Comparison of ENCODE assay signal across 5 worm cellular contexts in the genomic region with DNA sequence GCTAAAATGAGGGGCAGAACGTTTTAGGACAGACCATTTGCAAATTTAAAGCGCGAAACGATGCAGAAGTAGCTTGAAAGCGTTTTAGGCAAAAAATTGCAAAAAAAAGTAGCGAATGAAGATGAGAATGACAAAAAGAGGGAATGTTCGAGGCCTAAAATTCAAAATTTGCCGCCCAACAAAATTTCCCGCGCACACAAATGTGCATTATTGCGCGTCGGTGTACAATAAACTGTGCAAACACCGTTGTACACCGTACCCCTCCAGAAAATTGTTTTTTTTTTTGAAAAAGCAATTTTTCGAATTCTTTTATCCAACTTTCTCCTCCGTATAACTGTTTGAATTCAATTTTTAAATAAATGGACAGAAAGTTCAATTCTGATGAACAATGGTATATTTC.
TF ChIP-seq lines count a peak whose summit lies in the region.

Gene snpc-3.4, plus strand, starts transcription at position 237 of the 400 bp plus-strand sequence.

TF ChIP-seq in whole organism, L1 larva, 84 proteins besides CTCF, POLR2A, EP300 and RAD21 (continues in another document):
- no peak for TF ChIP-seq nhr-237 (tag; optimal IDR thresholded peaks at IDR 0.05; lab: Kevin White, UChicago)
- no peak for TF ChIP-seq efl-3 (GFP tag; optimal IDR thresholded peaks at IDR 0.05; lab: Kevin White, UChicago)
- TF ChIP-seq ceh-90 (tag; optimal IDR thresholded peaks at IDR 0.05; lab: Kevin White, UChicago) = no peak
- TF ChIP-seq nhr-84 (tag; optimal IDR thresholded peaks at IDR 0.05; lab: Kevin White, UChicago) = no peak
- peak in 2 of 3 experiments; percentile 66 to 82 for TF ChIP-seq ceh-82 (tag; optimal IDR thresholded peaks at IDR 0.05; lab: Kevin White, UChicago)
- TF ChIP-seq sup-37 (GFP tag; optimal IDR thresholded peaks at IDR 0.05; lab: Kevin White, UChicago) = no peak
- peak; percentile 55 for TF ChIP-seq nhr-19 (GFP tag; conservative IDR thresholded peaks at IDR 0.05; lab: Robert Waterston, UW)
- TF ChIP-seq mdl-1 (tag; optimal IDR thresholded peaks at IDR 0.05; lab: Kevin White, UChicago) = peak in 1 of 2 experiments; percentile 57
- TF ChIP-seq aha-1 (tag; optimal IDR thresholded peaks at IDR 0.05; lab: Kevin White, UChicago) = no peak
- TF ChIP-seq grh-1 (GFP tag; IDR thresholded peaks at IDR 0.05; lab: Robert Waterston, UW) = no peak
- TF ChIP-seq nhr-77 (tag; optimal IDR thresholded peaks at IDR 0.05; lab: Kevin White, UChicago) = peak; percentile 47
- TF ChIP-seq pax-3 (tag; optimal IDR thresholded peaks at IDR 0.05; lab: Kevin White, UChicago) = no peak
- peak; percentile 5 for TF ChIP-seq lin-39 (tag; optimal IDR thresholded peaks at IDR 0.05; lab: Kevin White, UChicago)
- no peak for TF ChIP-seq sptf-1 (tag; optimal IDR thresholded peaks at IDR 0.05; lab: Kevin White, UChicago)
- TF ChIP-seq zag-1 (tag; optimal IDR thresholded peaks at IDR 0.05; lab: Kevin White, UChicago) = no peak
- no peak for TF ChIP-seq nhr-76 (tag; optimal IDR thresholded peaks at IDR 0.05; lab: Kevin White, UChicago)
- no peak for TF ChIP-seq zip-4 (GFP tag; optimal IDR thresholded peaks at IDR 0.05; lab: Kevin White, UChicago)
- no peak for TF ChIP-seq fos-1 (tag; optimal IDR thresholded peaks at IDR 0.05; lab: Kevin White, UChicago)

TF ChIP-seq in whole organism, L3 larva, 47 proteins besides CTCF, POLR2A, EP300 and RAD21 (continues in another document):
- TF ChIP-seq sea-2 (GFP tag; optimal IDR thresholded peaks at IDR 0.05; lab: Kevin White, UChicago) (no peak), ZK546.5 (tag; optimal IDR thresholded peaks at IDR 0.05; lab: Kevin White, UChicago) (no peak), ceh-16 (tag; optimal IDR thresholded peaks at IDR 0.05; lab: Kevin White, UChicago) (no peak), egl-5 (tag; optimal IDR thresholded peaks at IDR 0.05; lab: Kevin White, UChicago) (no peak), daf-12 (tag; optimal IDR thresholded peaks at IDR 0.05; lab: Kevin White, UChicago) (no peak), lin-39 (tag; optimal IDR thresholded peaks at IDR 0.05; lab: Kevin White, UChicago) (peak; percentile 74), nhr-237 (tag; optimal IDR thresholded peaks at IDR 0.05; lab: Kevin White, UChicago) (no peak), unc-39 (tag; optimal IDR thresholded peaks at IDR 0.05; lab: Kevin White, UChicago) (no peak), nhr-25 (tag; optimal IDR thresholded peaks at IDR 0.05; lab: Kevin White, UChicago) (peak; percentile 68), nfya-1 (tag; optimal IDR thresholded peaks at IDR 0.05; lab: Kevin White, UChicago; ENCODE audit: insufficient read depth) (peak; percentile 92), elt-2 (tag; optimal IDR thresholded peaks at IDR 0.05; lab: Kevin White, UChicago) (no peak), fos-1 (tag; optimal IDR thresholded peaks at IDR 0.05; lab: Kevin White, UChicago) (no peak), ztf-4 (tag; optimal IDR thresholded peaks at IDR 0.05; lab: Kevin White, UChicago) (no peak), hmg-11 (tag; optimal IDR thresholded peaks at IDR 0.05; lab: Kevin White, UChicago) (peak; percentile 41), ceh-82 (tag; optimal IDR thresholded peaks at IDR 0.05; lab: Kevin White, UChicago) (no peak), snpc-4 (tag; optimal IDR thresholded peaks at IDR 0.05; lab: Kevin White, UChicago) (peak; percentile 53), nhr-23 (tag; optimal IDR thresholded peaks at IDR 0.05; lab: Kevin White, UChicago) (peak; percentile 57), eor-1 (tag; optimal IDR thresholded peaks at IDR 0.05; lab: Kevin White, UChicago) (no peak)

TF ChIP-seq in whole organism, early embryonic, 17 proteins besides CTCF, POLR2A, EP300 and RAD21:
- TF ChIP-seq hnd-1 (tag; optimal IDR thresholded peaks at IDR 0.05; lab: Kevin White, UChicago) (no peak), F13C5.2 (tag; optimal IDR thresholded peaks at IDR 0.05; lab: Kevin White, UChicago) (peak; percentile 20)

TF ChIP-seq in whole organism, midembryonic, 9 proteins besides CTCF, POLR2A, EP300 and RAD21:
- peak; percentile 21 for TF ChIP-seq med-1 (GFP tag; optimal IDR thresholded peaks at IDR 0.05; lab: Kevin White, UChicago; ENCODE audit: insufficient read depth)
- TF ChIP-seq T22C8.4 (GFP tag; IDR thresholded peaks at IDR 0.05; lab: Robert Waterston, UW) = no peak
- TF ChIP-seq ref-1 (GFP tag; conservative IDR thresholded peaks at IDR 0.05; lab: Robert Waterston, UW) = no peak
- TF ChIP-seq ztf-23 (GFP tag; IDR thresholded peaks at IDR 0.05; lab: Robert Waterston, UW) = no peak
- TF ChIP-seq cog-1 (tag; optimal IDR thresholded peaks at IDR 0.05; lab: Kevin White, UChicago) = peak; percentile 10
TF ChIP-seq in whole organism, midembryonic: peak in this region for 2.

TF ChIP-seq in whole organism, young adult, 124 proteins besides CTCF, POLR2A, EP300 and RAD21 (continues in another document):
- TF ChIP-seq Y95B8A.8 (GFP tag; IDR thresholded peaks at IDR 0.05; lab: Robert Waterston, UW) (peak; percentile 95), lin-35 (GFP tag; optimal IDR thresholded peaks at IDR 0.05; lab: Kevin White, UChicago) (peak; percentile 68 to 87 (median 83)), nhr-90 (tag; optimal IDR thresholded peaks at IDR 0.05; lab: Kevin White, UChicago) (no peak), hmg-1.2 (GFP tag; IDR thresholded peaks at IDR 0.05; lab: Robert Waterston, UW) (peak; percentile 69), bed-2 (GFP tag; IDR thresholded peaks at IDR 0.05; lab: Robert Waterston, UW) (0 out of 2 replicates have a peak, but pooled peaks have one; percentile 30), ztf-26 (tag; optimal IDR thresholded peaks at IDR 0.05; lab: Kevin White, UChicago) (no peak), lag-1 (GFP tag; IDR thresholded peaks at IDR 0.05; lab: Robert Waterston, UW) (no peak), ztf-18 (tag; optimal IDR thresholded peaks at IDR 0.05; lab: Kevin White, UChicago) (peak; percentile 78), snpc-1.3 (tag; optimal IDR thresholded peaks at IDR 0.05; lab: Kevin White, UChicago; ENCODE audit: insufficient read depth) (peak; percentile 73), mcd-1 (GFP tag; IDR thresholded peaks at IDR 0.05; lab: Robert Waterston, UW) (peak; percentile 77), hsf-1 (GFP tag; IDR thresholded peaks at IDR 0.05; lab: Robert Waterston, UW) (peak; percentile 98), atf-7 (tag; optimal IDR thresholded peaks at IDR 0.05; lab: Kevin White, UChicago) (no peak), K11D2.4 (GFP tag; IDR thresholded peaks at IDR 0.05; lab: Robert Waterston, UW) (0 out of 2 replicates have a peak, but pooled peaks have one; percentile 42), snpc-3.4 (tag; optimal IDR thresholded peaks at IDR 0.05; lab: Kevin White, UChicago) (peak; percentile 94), dpl-1 (GFP tag; optimal IDR thresholded peaks at IDR 0.05; lab: Kevin White, UChicago) (peak; percentile 96), ama-1 (optimal IDR thresholded peaks at IDR 0.05; lab: Kevin White, UChicago) (no peak), ama-1 (GFP tag; optimal IDR thresholded peaks at IDR 0.05; lab: Kevin White, UChicago) (peak in 1 of 2 experiments; percentile 41), madf-8 (GFP tag; conservative IDR thresholded peaks at IDR 0.05; lab: Robert Waterston, UW) (peak; percentile 96), lin-26 (GFP tag; IDR thresholded peaks at IDR 0.05; lab: Robert Waterston, UW) (0 out of 2 replicates have a peak, but pooled peaks have one; percentile 15), sptf-2 (GFP tag; optimal IDR thresholded peaks at IDR 0.05; lab: Kevin White, UChicago) (no peak), egl-18 (GFP tag; IDR thresholded peaks at IDR 0.05; lab: Robert Waterston, UW) (0 out of 2 replicates have a peak, but pooled peaks have one; percentile 7), lir-1 (GFP tag; conservative IDR thresholded peaks at IDR 0.05; lab: Robert Waterston, UW) (peak; percentile 81), F57A8.1 (GFP tag; optimal IDR thresholded peaks at IDR 0.05; lab: Kevin White, UChicago) (no peak), ztf-25 (GFP tag; IDR thresholded peaks at IDR 0.05; lab: Robert Waterston, UW) (no peak), ets-4 (GFP tag; optimal IDR thresholded peaks at IDR 0.05; lab: Kevin White, UChicago) (no peak), lin-40 (tag; optimal IDR thresholded peaks at IDR 0.05; lab: Kevin White, UChicago) (peak; percentile 37), fkh-3 (tag; optimal IDR thresholded peaks at IDR 0.05; lab: Kevin White, UChicago) (no peak), tbp1 (GFP tag; optimal IDR thresholded peaks at IDR 0.05; lab: Kevin White, UChicago) (peak; percentile 65), snpc-1.1 (tag; optimal IDR thresholded peaks at IDR 0.05; lab: Kevin White, UChicago; ENCODE audit: insufficient read depth) (peak; percentile 70), nhr-27 (tag; optimal IDR thresholded peaks at IDR 0.05; lab: Kevin White, UChicago) (no peak), unc-130 (GFP tag; optimal IDR thresholded peaks at IDR 0.05; lab: Kevin White, UChicago) (peak; percentile 81), aptf-2 (GFP tag; conservative IDR thresholded peaks at IDR 0.05; lab: Robert Waterston, UW) (no peak), snpc-4 (GFP tag; optimal IDR thresholded peaks at IDR 0.05; lab: Kevin White, UChicago) (peak; percentile 27), snpc-4 (tag; optimal IDR thresholded peaks at IDR 0.05; lab: Kevin White, UChicago) (peak; percentile 31 to 61 (median 50)), sdz-38 (tag; optimal IDR thresholded peaks at IDR 0.05; lab: Kevin White, UChicago) (no peak), egrh-3 (GFP tag; IDR thresholded peaks at IDR 0.05; lab: Robert Waterston, UW) (0 out of 2 replicates have a peak, but pooled peaks have one; percentile 16), F39B2.1 (GFP tag; IDR thresholded peaks at IDR 0.05; lab: Robert Waterston, UW) (no peak), B0261.1 (tag; optimal IDR thresholded peaks at IDR 0.05; lab: Kevin White, UChicago) (no peak), nfya-2 (GFP tag; IDR thresholded peaks at IDR 0.05; lab: Robert Waterston, UW) (no peak), hlh-12 (tag; optimal IDR thresholded peaks at IDR 0.05; lab: Kevin White, UChicago) (no peak), dpff-1 (tag; optimal IDR thresholded peaks at IDR 0.05; lab: Kevin White, UChicago) (no peak), T07F8.4 (tag; optimal IDR thresholded peaks at IDR 0.05; lab: Kevin White, UChicago) (no peak), F37B4.10 (GFP tag; IDR thresholded peaks at IDR 0.05; lab: Robert Waterston, UW) (0 out of 2 replicates have a peak, but pooled peaks have one; percentile 20), hrde-1 (tag; optimal IDR thresholded peaks at IDR 0.05; lab: Kevin White, UChicago; ENCODE audit: borderline replicate concordance) (peak; percentile 4), attf-5 (GFP tag; optimal IDR thresholded peaks at IDR 0.05; lab: Kevin White, UChicago) (peak; percentile 13), pbrm-1 (GFP tag; IDR thresholded peaks at IDR 0.05; lab: Robert Waterston, UW) (peak; percentile 88), bed-1 (GFP tag; IDR thresholded peaks at IDR 0.05; lab: Robert Waterston, UW) (no peak)

Comparison
In these comparisons a context has a peak if more than half of its experiments do, and no peak if none do; other contexts are left out.
1. Of the 8 proteins assayed by ChIP-seq in both whole organism, young adult and whole organism, L1 larva: peak only in whole organism, young adult: none; only in whole organism, L1 larva: nhr-90; in both: dpl-1, efl-1, lin-35, snpc-4 and unc-130; in neither: 1; mixed calls (peak in some experiments, not most) for 1.